Worm (Caenorhabditis elegans): ENCODE results near the gene C09G9.8.

C09G9.8 gene

DNA sequence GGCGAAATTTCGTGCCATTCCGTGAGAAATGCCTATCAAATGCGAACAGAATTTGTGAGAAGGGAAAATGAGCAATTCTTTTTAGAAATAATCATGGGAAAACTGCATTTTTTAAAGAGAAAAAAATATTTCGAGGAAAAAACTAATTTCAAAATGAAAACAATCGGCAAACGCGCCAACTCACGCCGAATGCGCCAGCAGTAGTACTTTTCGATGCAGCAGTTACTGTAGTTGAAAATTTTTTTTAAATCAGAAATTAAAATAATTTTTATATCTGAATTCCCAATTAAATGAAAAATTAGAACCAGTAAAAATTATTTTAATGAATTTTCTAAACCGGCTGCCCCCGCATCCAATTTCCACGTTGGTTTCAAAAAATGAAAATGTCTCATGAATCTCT, 42.1 kb downstream of the C09G9.8 start:
- no peak for TF ChIP-seq flt-1 (GFP tag; IDR thresholded peaks at IDR 0.05)
- TF ChIP-seq F13C5.2 (tag; optimal IDR thresholded peaks at IDR 0.05) = no peak
- no peak for TF ChIP-seq hmg-4 (GFP tag; optimal IDR thresholded peaks at IDR 0.05)
- no peak for TF ChIP-seq scrt-1 (GFP tag; IDR thresholded peaks at IDR 0.05)
- TF ChIP-seq tbx-11 (GFP tag; IDR thresholded peaks at IDR 0.05) = no peak
- no peak for TF ChIP-seq ceh-13 (GFP tag; optimal IDR thresholded peaks at IDR 0.05)
- TF ChIP-seq aly-1 (tag; optimal IDR thresholded peaks at IDR 0.05) = no peak
- TF ChIP-seq ets-7 (tag; optimal IDR thresholded peaks at IDR 0.05) = no peak
- TF ChIP-seq tbx-37 (GFP tag; conservative IDR thresholded peaks at IDR 0.05) = no peak
- no peak for TF ChIP-seq ceh-36 (tag; optimal IDR thresholded peaks at IDR 0.05)
- TF ChIP-seq hnd-1 (tag; optimal IDR thresholded peaks at IDR 0.05) = no peak

- TF ChIP-seq hmbx-1 (tag; optimal IDR thresholded peaks at IDR 0.05) (no peak), tra-4 (tag; optimal IDR thresholded peaks at IDR 0.05) (no peak), aly-1 (tag; optimal IDR thresholded peaks at IDR 0.05) (no peak), ets-7 (tag; optimal IDR thresholded peaks at IDR 0.05) (no peak), F13C5.2 (tag; optimal IDR thresholded peaks at IDR 0.05) (no peak)
Measured at ce11 chrIV:8924126-8924525, 42.8 kb downstream of the C09G9.8 start.

ce11 chrIV:8925990-8926389, 44.7 kb downstream of the C09G9.8 start, which contains the start of the genes D1046.2 and cfim-2:
Gene D1046.2, minus strand, starts transcription at chrIV:8926067.
Gene cfim-2, plus strand, starts transcription at chrIV:8926324.
- TF ChIP-seq hmg-4 (GFP tag; optimal IDR thresholded peaks at IDR 0.05) = no peak
- TF ChIP-seq ets-7 (tag; optimal IDR thresholded peaks at IDR 0.05) = no peak
- TF ChIP-seq scrt-1 (GFP tag; IDR thresholded peaks at IDR 0.05) = no peak
- no peak for TF ChIP-seq B0310.2 (tag; optimal IDR thresholded peaks at IDR 0.05)
- TF ChIP-seq ceh-13 (GFP tag; optimal IDR thresholded peaks at IDR 0.05) = no peak
- no peak for TF ChIP-seq sea-1 (GFP tag; conservative IDR thresholded peaks at IDR 0.05)
- TF ChIP-seq ceh-36 (tag; optimal IDR thresholded peaks at IDR 0.05) = no peak
- no peak for TF ChIP-seq tbx-11 (GFP tag; IDR thresholded peaks at IDR 0.05)
- no peak for TF ChIP-seq ama-1 (optimal IDR thresholded peaks at IDR 0.05)
- TF ChIP-seq F13C5.2 (tag; optimal IDR thresholded peaks at IDR 0.05) = no peak
- no peak for TF ChIP-seq tbx-37 (GFP tag; conservative IDR thresholded peaks at IDR 0.05)
- no peak for TF ChIP-seq tra-4 (tag; optimal IDR thresholded peaks at IDR 0.05)
- no peak for TF ChIP-seq aly-1 (tag; optimal IDR thresholded peaks at IDR 0.05)
- no peak for TF ChIP-seq pes-1 (GFP tag; IDR thresholded peaks at IDR 0.05)
- no peak for TF ChIP-seq hnd-1 (tag; optimal IDR thresholded peaks at IDR 0.05)
- TF ChIP-seq flt-1 (GFP tag; IDR thresholded peaks at IDR 0.05) = no peak
- TF ChIP-seq hmbx-1 (tag; optimal IDR thresholded peaks at IDR 0.05) = no peak

DNA sequence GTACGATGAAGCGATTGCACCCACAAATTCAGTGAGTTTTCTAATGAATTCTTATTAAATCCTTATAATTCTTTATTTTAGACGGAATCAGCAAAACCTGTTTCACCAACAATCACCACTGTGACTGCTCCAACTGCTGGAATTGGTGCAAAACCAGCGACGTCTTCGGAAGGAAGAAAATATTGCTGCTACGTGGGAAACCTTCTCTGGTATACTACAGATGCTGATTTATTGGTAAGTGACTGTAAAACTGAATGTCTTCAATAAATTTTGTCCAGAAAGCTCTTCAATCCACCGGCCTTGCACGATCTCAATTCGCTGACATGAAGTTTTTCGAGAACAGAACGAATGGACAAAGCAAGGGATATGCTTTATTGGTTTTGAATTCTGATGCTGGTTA, 45.2 kb downstream of the C09G9.8 start:
- TF ChIP-seq hmbx-1 (tag; optimal IDR thresholded peaks at IDR 0.05) (no peak), tbx-37 (GFP tag; conservative IDR thresholded peaks at IDR 0.05) (no peak), tra-4 (tag; optimal IDR thresholded peaks at IDR 0.05) (no peak), pes-1 (GFP tag; IDR thresholded peaks at IDR 0.05) (no peak), B0310.2 (tag; optimal IDR thresholded peaks at IDR 0.05) (no peak), scrt-1 (GFP tag; IDR thresholded peaks at IDR 0.05) (no peak), ama-1 (optimal IDR thresholded peaks at IDR 0.05) (no peak), ceh-36 (tag; optimal IDR thresholded peaks at IDR 0.05) (no peak), hmg-4 (GFP tag; optimal IDR thresholded peaks at IDR 0.05) (no peak), tbx-11 (GFP tag; IDR thresholded peaks at IDR 0.05) (no peak), sea-1 (GFP tag; conservative IDR thresholded peaks at IDR 0.05) (no peak), ceh-13 (GFP tag; optimal IDR thresholded peaks at IDR 0.05) (no peak), flt-1 (GFP tag; IDR thresholded peaks at IDR 0.05) (no peak), hnd-1 (tag; optimal IDR thresholded peaks at IDR 0.05) (no peak)

DNA sequence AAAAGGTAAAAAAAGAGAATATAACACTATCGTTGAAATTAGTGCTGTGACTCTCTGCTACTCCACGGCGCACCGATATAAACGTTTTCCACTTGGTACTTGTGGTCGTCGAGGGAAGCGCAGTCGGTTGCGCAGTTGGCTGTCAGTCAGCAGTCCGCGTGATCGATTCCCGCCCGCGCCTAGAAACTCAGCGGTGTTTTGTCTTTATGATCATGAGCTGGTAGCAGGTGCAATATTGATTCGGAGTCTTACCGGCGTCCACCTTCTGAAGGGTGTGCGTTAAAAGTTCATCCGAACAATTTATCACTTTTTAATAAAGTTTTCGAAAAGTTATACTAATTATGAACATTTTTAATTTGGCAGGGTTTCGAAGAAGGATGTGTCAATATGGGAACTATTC, 45.8 kb downstream of the C09G9.8 start:
- TF ChIP-seq pes-1 (GFP tag; IDR thresholded peaks at IDR 0.05) = peak; percentile 97
- TF ChIP-seq tbx-37 (GFP tag; conservative IDR thresholded peaks at IDR 0.05) = peak; percentile 93
- peak; percentile 96 for TF ChIP-seq F13C5.2 (tag; optimal IDR thresholded peaks at IDR 0.05)
- TF ChIP-seq ets-7 (tag; optimal IDR thresholded peaks at IDR 0.05) = peak; percentile 94
- TF ChIP-seq ceh-36 (tag; optimal IDR thresholded peaks at IDR 0.05) = peak; percentile 95
- peak; percentile 98 for TF ChIP-seq hmg-4 (GFP tag; optimal IDR thresholded peaks at IDR 0.05)
- peak; percentile 92 for TF ChIP-seq ceh-13 (GFP tag; optimal IDR thresholded peaks at IDR 0.05)
- TF ChIP-seq ama-1 (optimal IDR thresholded peaks at IDR 0.05) = no peak
- TF ChIP-seq aly-1 (tag; optimal IDR thresholded peaks at IDR 0.05) = peak; percentile 98
- peak; percentile 97 for TF ChIP-seq B0310.2 (tag; optimal IDR thresholded peaks at IDR 0.05)
- peak; percentile 99 for TF ChIP-seq tbx-11 (GFP tag; IDR thresholded peaks at IDR 0.05)
- peak; percentile 97 for TF ChIP-seq flt-1 (GFP tag; IDR thresholded peaks at IDR 0.05)
- TF ChIP-seq tra-4 (tag; optimal IDR thresholded peaks at IDR 0.05) = peak; percentile 97
- peak; percentile 99 for TF ChIP-seq sea-1 (GFP tag; conservative IDR thresholded peaks at IDR 0.05)
- peak; percentile 91 for TF ChIP-seq hmbx-1 (tag; optimal IDR thresholded peaks at IDR 0.05)
- TF ChIP-seq scrt-1 (GFP tag; IDR thresholded peaks at IDR 0.05) = peak; percentile 95
- peak; percentile 86 for TF ChIP-seq hnd-1 (tag; optimal IDR thresholded peaks at IDR 0.05)

DNA sequence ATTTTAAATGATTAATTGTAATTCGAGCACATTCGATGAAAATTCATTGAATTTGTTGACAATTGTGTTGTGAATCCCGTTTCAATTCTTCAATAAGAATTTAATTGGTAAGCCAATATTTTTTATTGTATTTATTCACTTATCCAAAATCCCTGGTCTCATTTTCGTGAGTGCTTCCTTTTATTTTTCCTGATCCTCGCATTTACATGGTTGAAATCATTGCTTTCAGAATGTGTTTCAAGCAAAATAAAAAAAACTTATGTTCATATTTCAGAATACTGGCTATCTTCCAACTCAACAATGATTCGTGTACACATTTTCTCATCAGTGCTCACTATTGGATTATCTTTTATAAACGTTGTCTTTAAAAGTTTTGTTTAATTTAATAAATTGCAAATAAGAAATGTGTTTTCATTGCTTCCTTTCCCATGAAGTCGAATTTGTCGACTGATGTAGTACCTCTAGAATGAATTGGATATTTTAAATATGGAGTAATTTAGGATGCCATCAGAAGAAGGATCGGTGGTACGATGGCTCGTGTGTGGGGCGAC, 48.7 kb downstream of the C09G9.8 start, which contains the start of the genes D1046.18 and slc-25A26:
Gene D1046.18 (plus strand): TSS at position 301 of the 551 bp plus-strand sequence.
Gene slc-25A26 (plus strand): TSS at position 501 of the 551 bp plus-strand sequence.
- TF ChIP-seq sea-1 (GFP tag; conservative IDR thresholded peaks at IDR 0.05) (no peak), hmg-4 (GFP tag; optimal IDR thresholded peaks at IDR 0.05) (no peak), ceh-36 (tag; optimal IDR thresholded peaks at IDR 0.05) (no peak), tbx-11 (GFP tag; IDR thresholded peaks at IDR 0.05) (no peak), pes-1 (GFP tag; IDR thresholded peaks at IDR 0.05) (no peak), ama-1 (optimal IDR thresholded peaks at IDR 0.05) (no peak), aly-1 (tag; optimal IDR thresholded peaks at IDR 0.05) (no peak), B0310.2 (tag; optimal IDR thresholded peaks at IDR 0.05) (no peak), ets-7 (tag; optimal IDR thresholded peaks at IDR 0.05) (no peak), hnd-1 (tag; optimal IDR thresholded peaks at IDR 0.05) (no peak), tra-4 (tag; optimal IDR thresholded peaks at IDR 0.05) (no peak), tbx-37 (GFP tag; conservative IDR thresholded peaks at IDR 0.05) (no peak), F13C5.2 (tag; optimal IDR thresholded peaks at IDR 0.05) (no peak), hmbx-1 (tag; optimal IDR thresholded peaks at IDR 0.05) (no peak), ceh-13 (GFP tag; optimal IDR thresholded peaks at IDR 0.05) (no peak), flt-1 (GFP tag; IDR thresholded peaks at IDR 0.05) (no peak), scrt-1 (GFP tag; IDR thresholded peaks at IDR 0.05) (no peak)
